Fruit fly (Drosophila melanogaster) whole organism, embryonic: ENCODE results near the gene CG43095.

ENCODE experiments used
- ATbp ChIP-seq: fragments of 200-800 bp; sonication (Bioruptor generic); optimal IDR thresholded peaks from 2 replicates; lab custom pipeline; 2017; ENCODE audit warnings: missing biosample characterization, mild to moderate bottlenecking, missing genetic modification characterization, missing genetic modification reagents
- CG5953 ChIP-seq: fragments of 200-800 bp; sonication (Bioruptor generic); IDR thresholded peaks from 2 replicates; pipeline ENCODE4 v1.3.6; 2022; ENCODE audit warnings: missing biosample characterization, missing genetic modification characterization
- CG9727 ChIP-seq: fragments of 200-800 bp; sonication (Bioruptor generic); optimal IDR thresholded peaks from 3 replicates; lab custom pipeline; 2017; ENCODE audit warnings: missing biosample characterization, mild to moderate bottlenecking, missing genetic modification characterization
- Gug ChIP-seq: fragments of 200-800 bp; sonication (Bioruptor generic); IDR thresholded peaks from 4 replicates; pipeline ENCODE4 v1.3.6; 2022; ENCODE audit warnings: missing biosample characterization, missing genetic modification characterization
- Hand ChIP-seq: fragments of 200-800 bp; sonication (Bioruptor generic); optimal IDR thresholded peaks from 2 replicates; lab custom pipeline; 2017; ENCODE audit warnings: mild to moderate bottlenecking, missing biosample characterization, missing genetic modification reagents, missing genetic modification characterization
- fd102C ChIP-seq: fragments of 200-800 bp; sonication (Bioruptor generic); optimal IDR thresholded peaks from 2 replicates; lab custom pipeline; 2018; ENCODE audit warnings: missing biosample characterization, mild to moderate bottlenecking, missing genetic modification characterization, moderate library complexity
- fru ChIP-seq: fragments of >200 bp; optimal IDR thresholded peaks from 2 replicates; lab custom pipeline; 2017
- ken ChIP-seq: fragments of 200-800 bp; sonication (Bioruptor generic); IDR thresholded peaks from 3 replicates; pipeline ENCODE4 v1.3.6; 2022; ENCODE audit warnings: missing biosample characterization, missing genetic modification characterization
- prd ChIP-seq, 3 experiments: fragments of >200 bp in 2 of 3; fragments of 200-800 bp in 1 of 3; sonication (Bioruptor generic) in 1 of 3; optimal IDR thresholded peaks in 2 of 3; IDR thresholded peaks in 1 of 3; 2 replicates in 2 of 3; 3 replicates in 1 of 3; pipeline versions ENCODE4 v1.3.6 to Lab custom; 2017 to 2022; ENCODE audit warnings: missing biosample characterization in 1 of 3, missing genetic modification characterization in 1 of 3
- run ChIP-seq: fragments of 200-800 bp; sonication (Bioruptor generic); optimal IDR thresholded peaks from 3 replicates; lab custom pipeline; 2018; ENCODE audit warnings: missing biosample characterization, mild to moderate bottlenecking, missing genetic modification characterization
- ttk ChIP-seq: fragments of 200-800 bp; sonication (Bioruptor generic); IDR thresholded peaks from 2 replicates; pipeline ENCODE4 v2.1.2; 2022; ENCODE audit warnings: missing biosample characterization, missing genetic modification characterization

- TF ChIP-seq Hand (GFP tag; lab: Kevin White, UChicago) (no peak), ATbp (GFP tag; lab: Kevin White, UChicago) (no peak), run (tag; lab: Kevin White, UChicago) (no peak), fru (lab: Kevin White, UChicago) (no peak), fd102C (no peak), ken (GFP tag; lab: Robert Waterston, UW) (no peak), ttk (GFP tag; lab: Robert Waterston, UW) (no peak), prd (optimal IDR thresholded peaks at IDR 0.05; lab: Kevin White, UChicago) (no peak), prd (GFP tag; IDR thresholded peaks at IDR 0.05; lab: Robert Waterston, UW) (no peak), CG5953 (no peak), Gug (GFP tag; lab: Robert Waterston, UW) (no peak), CG9727 (GFP tag; lab: Kevin White, UChicago) (no peak)
Measured at dm6 chr3R:22745432-22745831, 26.1 kb downstream of the CG43095 start, which contains the start of the genes vret and HP1c.
